Fruit fly (Drosophila melanogaster) whole organism, embryonic: ENCODE measurements around the gene Ing3.

Experiments used
- Ada2b ChIP-seq: fragments of 200-800 bp; sonication (Bioruptor generic); IDR thresholded peaks from 2 replicates; pipeline ENCODE4 v1.3.6; 2022; ENCODE audit warnings: missing biosample characterization, missing genetic modification characterization
- CG10267 ChIP-seq: fragments of 200-800 bp; sonication (Bioruptor generic); optimal IDR thresholded peaks from 2 replicates; lab custom pipeline; 2018; ENCODE audit warnings: missing biosample characterization, mild to moderate bottlenecking, missing genetic modification characterization, moderate library complexity
- CG11560 ChIP-seq: fragments of 200-800 bp; sonication (Bioruptor generic); IDR thresholded peaks from 3 replicates; pipeline ENCODE4 v1.3.6; 2022; ENCODE audit warnings: missing biosample characterization, missing genetic modification characterization
- CG1233 ChIP-seq: fragments of 200-800 bp; sonication (Bioruptor generic); optimal IDR thresholded peaks from 4 replicates; lab custom pipeline; 2018; ENCODE audit warnings: missing biosample characterization, mild to moderate bottlenecking, missing genetic modification characterization
- CG12659 ChIP-seq: fragments of 200-800 bp; sonication (Bioruptor generic); optimal IDR thresholded peaks from 3 replicates; lab custom pipeline; 2017; ENCODE audit warnings: mild to moderate bottlenecking, missing biosample characterization, missing genetic modification reagents, missing genetic modification characterization
- CG13287 ChIP-seq: fragments of 200-800 bp; sonication (Bioruptor generic); IDR thresholded peaks from 2 replicates; pipeline ENCODE4 v1.3.6; 2022; ENCODE audit warnings: missing biosample characterization, missing genetic modification characterization; ENCODE audit not compliant: partially characterized antibody
- CG13894 ChIP-seq: fragments of 200-800 bp; sonication (Bioruptor generic); optimal IDR thresholded peaks from 3 replicates; lab custom pipeline; 2018; ENCODE audit warnings: missing biosample characterization, mild to moderate bottlenecking, missing genetic modification characterization, moderate library complexity
- CG14860 ChIP-seq: fragments of 200-800 bp; sonication (Bioruptor generic); IDR thresholded peaks from 3 replicates; pipeline ENCODE4 v1.3.6; 2022; ENCODE audit warnings: missing biosample characterization, missing genetic modification characterization; ENCODE audit not compliant: partially characterized antibody
- CG17568 ChIP-seq: fragments of 200-800 bp; sonication (Bioruptor generic); optimal IDR thresholded peaks from 2 replicates; lab custom pipeline; 2018; ENCODE audit warnings: missing biosample characterization, mild to moderate bottlenecking, missing genetic modification characterization, moderate library complexity
- CG1832 ChIP-seq: fragments of 200-800 bp; sonication (Bioruptor generic); optimal IDR thresholded peaks from 2 replicates; lab custom pipeline; 2017; ENCODE audit warnings: missing biosample characterization, mild to moderate bottlenecking, missing genetic modification characterization, inconsistent platforms
- CG3065 ChIP-seq: fragments of 200-800 bp; sonication (Bioruptor generic); optimal IDR thresholded peaks from 2 replicates; lab custom pipeline; 2016; ENCODE audit warnings: missing biosample characterization, missing genetic modification characterization
- CG3163 ChIP-seq: fragments of 200-800 bp; sonication (Bioruptor generic); optimal IDR thresholded peaks from 3 replicates; lab custom pipeline; 2016; ENCODE audit warnings: missing biosample characterization, missing genetic modification characterization
- CG32767 ChIP-seq: fragments of 200-800 bp; sonication (Bioruptor generic); IDR thresholded peaks from 2 replicates; pipeline ENCODE4 v1.3.6; 2022; ENCODE audit warnings: missing biosample characterization, missing genetic modification characterization
- CG3995 ChIP-seq: fragments of 200-800 bp; sonication (Bioruptor generic); optimal IDR thresholded peaks from 3 replicates; lab custom pipeline; 2016; ENCODE audit warnings: missing biosample characterization, missing genetic modification characterization
- CG7357 ChIP-seq: fragments of 200-800 bp; sonication (Bioruptor generic); IDR thresholded peaks from 3 replicates; pipeline ENCODE4 v1.3.6; 2022; ENCODE audit warnings: missing biosample characterization, missing genetic modification characterization
- CG7372 ChIP-seq: fragments of 200-800 bp; sonication (Bioruptor generic); IDR thresholded peaks from 2 replicates; pipeline ENCODE4 v1.3.6; 2022; ENCODE audit warnings: missing biosample characterization, missing genetic modification characterization
- CG7786 ChIP-seq: fragments of 200-800 bp; sonication (Bioruptor generic); optimal IDR thresholded peaks from 2 replicates; lab custom pipeline; 2016; ENCODE audit warnings: missing biosample characterization, missing genetic modification characterization
- CG7963 ChIP-seq: fragments of 200-800 bp; sonication (Bioruptor generic); IDR thresholded peaks from 3 replicates; pipeline ENCODE4 v1.3.6; 2022; ENCODE audit warnings: missing biosample characterization, missing genetic modification characterization; ENCODE audit not compliant: partially characterized antibody
- CG8924 ChIP-seq: fragments of 200-800 bp; optimal IDR thresholded peaks from 3 replicates; lab custom pipeline; 2019; ENCODE audit warnings: missing biosample characterization, mild to moderate bottlenecking, missing genetic modification characterization, moderate library complexity
- CG9797 ChIP-seq: fragments of 200-800 bp; sonication (Bioruptor generic); optimal IDR thresholded peaks from 3 replicates; lab custom pipeline; 2018; ENCODE audit warnings: missing biosample characterization, mild to moderate bottlenecking, missing genetic modification characterization
- Ets97D ChIP-seq: fragments of 200-800 bp; sonication (Bioruptor generic); optimal IDR thresholded peaks from 3 replicates; lab custom pipeline; 2016; ENCODE audit warnings: missing biosample characterization, missing genetic modification characterization
- MBD-R2 ChIP-seq: fragments of 200-800 bp; sonication (Bioruptor generic); IDR thresholded peaks from 2 replicates; pipeline ENCODE4 v1.3.6; 2022; ENCODE audit warnings: missing biosample characterization, missing genetic modification characterization
- MESR4 ChIP-seq: fragments of 200-800 bp; sonication (Bioruptor generic); optimal IDR thresholded peaks from 2 replicates; lab custom pipeline; 2018; ENCODE audit warnings: missing biosample characterization, mild to moderate bottlenecking, missing genetic modification characterization, moderate library complexity
- Med ChIP-seq: fragments of 200-800 bp; sonication (Bioruptor generic); peaks from one replicate; lab custom pipeline; 2016; ENCODE audit warnings: missing biosample characterization, missing genetic modification characterization, mild to moderate bottlenecking, inconsistent platforms, moderate library complexity
- Myb ChIP-seq: fragments of 200-800 bp; sonication (Bioruptor generic); optimal IDR thresholded peaks from 2 replicates; lab custom pipeline; 2016; ENCODE audit warnings: missing biosample characterization, missing genetic modification characterization
- NFAT ChIP-seq: fragments of 200-800 bp; sonication (Bioruptor generic); IDR thresholded peaks from 2 replicates; pipeline ENCODE4 v1.3.6; 2022; ENCODE audit warnings: missing biosample characterization, missing genetic modification characterization
- Nf-YB ChIP-seq: fragments of 200-800 bp; sonication (Bioruptor generic); optimal IDR thresholded peaks from 3 replicates; lab custom pipeline; 2019; ENCODE audit warnings: missing biosample characterization, mild to moderate bottlenecking, missing genetic modification characterization, moderate library complexity
- Rfx ChIP-seq: fragments of 200-800 bp; sonication (Bioruptor generic); IDR thresholded peaks from 2 replicates; pipeline ENCODE4 v1.3.6; 2022; ENCODE audit warnings: missing biosample characterization, missing genetic modification characterization
- Scr ChIP-seq: fragments of 200-800 bp; sonication (Bioruptor generic); IDR thresholded peaks from 2 replicates; pipeline ENCODE4 v1.3.6; 2022; ENCODE audit warnings: missing biosample characterization, missing genetic modification characterization; ENCODE audit not compliant: partially characterized antibody
- Sin3A ChIP-seq: fragments of >200 bp; optimal IDR thresholded peaks from 2 replicates; lab custom pipeline; 2018
- ato ChIP-seq: fragments of 200-800 bp; sonication (Bioruptor generic); IDR thresholded peaks from 2 replicates; pipeline ENCODE4 v1.3.6; 2022; ENCODE audit warnings: missing biosample characterization, missing genetic modification characterization; ENCODE audit not compliant: partially characterized antibody
- bbx ChIP-seq: fragments of 200-800 bp; sonication (Bioruptor generic); IDR thresholded peaks from 2 replicates; pipeline ENCODE4 v1.3.6; 2022; ENCODE audit warnings: missing biosample characterization, missing genetic modification characterization; ENCODE audit not compliant: partially characterized antibody
- chinmo ChIP-seq: fragments of 200-800 bp; sonication (Bioruptor generic); IDR thresholded peaks from 4 replicates; pipeline ENCODE4 v1.3.6; 2022; ENCODE audit warnings: missing biosample characterization, missing genetic modification characterization; ENCODE audit not compliant: partially characterized antibody
- crol ChIP-seq: fragments of 200-800 bp; sonication (Bioruptor generic); IDR thresholded peaks from 2 replicates; pipeline ENCODE4 v1.3.6; 2022; ENCODE audit warnings: missing biosample characterization, missing genetic modification characterization
- da ChIP-seq: fragments of 200-800 bp; sonication (Bioruptor generic); optimal IDR thresholded peaks from 2 replicates; lab custom pipeline; 2016; ENCODE audit warnings: missing biosample characterization, missing genetic modification characterization
- fd102C ChIP-seq: fragments of 200-800 bp; sonication (Bioruptor generic); optimal IDR thresholded peaks from 2 replicates; lab custom pipeline; 2018; ENCODE audit warnings: missing biosample characterization, mild to moderate bottlenecking, missing genetic modification characterization, moderate library complexity
- ftz-f1 ChIP-seq: fragments of 200-800 bp; sonication (Bioruptor generic); optimal IDR thresholded peaks from 2 replicates; lab custom pipeline; 2016; ENCODE audit warnings: missing biosample characterization, missing genetic modification characterization
- gfzf ChIP-seq: fragments of 200-800 bp; sonication (Bioruptor generic); optimal IDR thresholded peaks from 2 replicates; lab custom pipeline; 2016; ENCODE audit warnings: missing biosample characterization, mild to moderate bottlenecking, missing genetic modification characterization, moderate library complexity
- inv ChIP-seq: fragments of 200-800 bp; sonication (Bioruptor generic); IDR thresholded peaks from 2 replicates; pipeline ENCODE4 v1.3.6; 2022; ENCODE audit warnings: missing biosample characterization, missing genetic modification characterization; ENCODE audit not compliant: partially characterized antibody
- ken ChIP-seq: fragments of 200-800 bp; sonication (Bioruptor generic); IDR thresholded peaks from 3 replicates; pipeline ENCODE4 v1.3.6; 2022; ENCODE audit warnings: missing biosample characterization, missing genetic modification characterization
- knrl ChIP-seq: fragments of 200-800 bp; sonication (Bioruptor generic); IDR thresholded peaks from 3 replicates; pipeline ENCODE4 v1.3.6; 2022; ENCODE audit warnings: missing biosample characterization, missing genetic modification characterization; ENCODE audit not compliant: partially characterized antibody
- nmo ChIP-seq: fragments of 200-800 bp; sonication (Bioruptor generic); optimal IDR thresholded peaks from 2 replicates; lab custom pipeline; 2018; ENCODE audit warnings: missing biosample characterization, mild to moderate bottlenecking, missing genetic modification characterization, moderate library complexity
- pzg ChIP-seq: fragments of 200-800 bp; sonication (Bioruptor generic); optimal IDR thresholded peaks from 3 replicates; lab custom pipeline; 2018; ENCODE audit warnings: missing biosample characterization, mild to moderate bottlenecking, missing genetic modification characterization, moderate library complexity
- sens ChIP-seq: fragments of 200-800 bp; sonication (Bioruptor generic); peaks from one replicate; lab custom pipeline; 2016; ENCODE audit warnings: missing biosample characterization, missing genetic modification characterization
- seq ChIP-seq: fragments of 200-800 bp; sonication (Bioruptor generic); IDR thresholded peaks from 2 replicates; pipeline ENCODE4 v1.3.6; 2022; ENCODE audit warnings: missing biosample characterization, missing genetic modification characterization
- stwl ChIP-seq: fragments of 200-800 bp; sonication (Bioruptor generic); optimal IDR thresholded peaks from 3 replicates; lab custom pipeline; 2018; ENCODE audit warnings: missing biosample characterization, mild to moderate bottlenecking, missing genetic modification characterization, moderate library complexity
- tna ChIP-seq: fragments of 200-800 bp; sonication (Bioruptor generic); IDR thresholded peaks from 2 replicates; pipeline ENCODE4 v1.3.6; 2022; ENCODE audit warnings: missing biosample characterization, missing genetic modification characterization; ENCODE audit not compliant: partially characterized antibody
- zen2 ChIP-seq: fragments of 200-800 bp; sonication (Bioruptor generic); IDR thresholded peaks from 3 replicates; pipeline ENCODE4 v1.3.6; 2022; ENCODE audit warnings: missing biosample characterization, missing genetic modification characterization; ENCODE audit not compliant: partially characterized antibody

The Ing3 gene

DNA sequence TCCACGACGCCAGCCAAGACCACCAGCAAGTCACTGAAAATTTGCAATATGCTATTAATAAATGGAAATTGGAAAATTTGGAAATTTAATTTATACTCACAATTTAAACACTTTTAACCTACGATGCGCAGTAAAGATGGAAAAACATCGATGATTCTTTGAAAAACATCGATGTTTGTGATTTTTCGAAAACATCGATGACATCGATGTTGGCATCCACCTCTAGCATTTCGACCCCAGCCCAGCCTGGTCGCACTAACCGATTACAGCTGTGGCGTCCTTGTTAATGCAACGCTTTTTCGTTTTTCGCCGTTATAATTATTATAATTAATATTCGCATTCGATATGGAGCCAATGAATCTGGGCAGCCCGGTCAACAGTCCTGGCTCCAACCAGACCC is 4.9 kb downstream of the Ing3 start, which contains the start of gene Nup35 (continued):
- TF ChIP-seq ftz-f1 (GFP tag; lab: Kevin White, UChicago) (peak; percentile 20), Rfx (GFP tag; lab: Robert Waterston, UW) (0 out of 2 replicates have a peak, but pooled peaks have one; percentile 5), CG7357 (GFP tag; lab: Robert Waterston, UW) (no peak), sens (GFP tag; lab: Kevin White, UChicago) (peak; percentile 36), Med (GFP tag; lab: Kevin White, UChicago) (peak; percentile 49), CG13894 (no peak), pzg (GFP tag; lab: Kevin White, UChicago) (peak; percentile 55), CG10267 (tag; lab: Kevin White, UChicago) (no peak), CG3995 (peak; percentile 4), Myb (GFP tag; lab: Kevin White, UChicago) (peak; percentile 60), CG11560 (tag; lab: Robert Waterston, UW) (no peak), CG3065 (no peak), NFAT (no peak), fd102C (GFP tag; lab: Kevin White, UChicago) (no peak), knrl (GFP tag; lab: Robert Waterston, UW) (peak; percentile 78), CG9797 (GFP tag; lab: Kevin White, UChicago) (peak; percentile 35), chinmo (0 out of 4 replicates have a peak, but pooled peaks have one; percentile 14), Nf-YB (GFP tag; lab: Kevin White, UChicago) (no peak), Ets97D (GFP tag; lab: Kevin White, UChicago) (no peak), inv (peak; percentile 62), CG13287 (GFP tag; lab: Robert Waterston, UW) (peak; percentile 75), da (GFP tag; lab: Kevin White, UChicago) (no peak), Scr (peak; percentile 77), CG7372 (GFP tag; lab: Robert Waterston, UW) (no peak), zen2 (GFP tag; lab: Robert Waterston, UW) (peak; percentile 46; the same call in 1 of the 3 replicates), gfzf (GFP tag; lab: Kevin White, UChicago) (peak; percentile 60), tna (GFP tag; lab: Robert Waterston, UW) (peak; percentile 66), CG7963 (peak; percentile 74; the same call in 2 of the 3 replicates), Sin3A (peak; percentile 33), MESR4 (GFP tag; lab: Kevin White, UChicago) (peak; percentile 48), bbx (GFP tag; lab: Robert Waterston, UW) (peak; percentile 75), CG14860 (peak; percentile 70), MBD-R2 (GFP tag; lab: Robert Waterston, UW) (peak; percentile 57), nmo (GFP tag; lab: Kevin White, UChicago) (peak; percentile 0), CG17568 (GFP tag; lab: Kevin White, UChicago) (no peak), CG12659 (GFP tag; lab: Kevin White, UChicago) (no peak)

- TF ChIP-seq CG1233 (GFP tag; lab: Kevin White, UChicago) (peak; percentile 5), crol (GFP tag; lab: Robert Waterston, UW) (peak; percentile 85), CG32767 (GFP tag; lab: Robert Waterston, UW) (0 out of 2 replicates have a peak, but pooled peaks have one; percentile 11), ato (GFP tag; lab: Robert Waterston, UW) (0 out of 2 replicates have a peak, but pooled peaks have one; percentile 16), stwl (tag; lab: Kevin White, UChicago) (no peak), CG9797 (GFP tag; lab: Kevin White, UChicago) (peak; percentile 41), CG7786 (GFP tag; lab: Kevin White, UChicago) (peak; percentile 27), Ada2b (peak; percentile 39; the same call in 1 of the 2 replicates), CG3163 (peak; percentile 8), CG1832 (GFP tag; lab: Kevin White, UChicago) (peak; percentile 62), seq (GFP tag; lab: Robert Waterston, UW) (peak; percentile 28; the same call in 1 of the 2 replicates), ken (GFP tag; lab: Robert Waterston, UW) (0 out of 3 replicates have a peak, but pooled peaks have one; percentile 4), CG8924 (peak; percentile 15), Rfx (GFP tag; lab: Robert Waterston, UW) (peak; percentile 79)
Observed at dm6 chrX:18646855-18647699, 5.8 kb downstream of the Ing3 start, which contains the start of gene Rip11. Gene Rip11, minus strand, starts transcription at chrX:18647648.
